Worm (Caenorhabditis elegans): ENCODE results near the gene dnj-15.

DNA sequence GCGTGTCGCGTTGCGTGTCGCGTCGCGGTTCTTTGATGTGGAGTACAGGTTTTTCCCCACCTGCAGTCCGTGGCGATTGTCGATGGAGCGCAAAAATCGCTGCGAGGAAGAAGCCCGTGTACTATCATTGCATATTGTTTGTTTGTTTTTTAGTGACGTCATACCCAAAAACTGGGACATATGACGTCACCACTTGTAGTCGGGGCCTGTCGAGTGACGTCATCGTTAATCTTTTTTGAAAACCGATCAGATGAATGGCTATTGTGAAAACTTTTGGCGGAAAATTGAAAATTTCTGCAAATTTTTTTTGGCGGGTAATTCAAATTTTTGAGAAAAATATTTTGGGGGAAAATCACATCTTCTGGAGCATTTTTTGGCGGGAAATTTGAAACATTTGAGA lies 8.9 kb upstream of the dnj-15 start:
- TF ChIP-seq med-1 (GFP tag; optimal IDR thresholded peaks at IDR 0.05; ENCODE audit: insufficient read depth) (no peak), klf-2 (GFP tag; conservative IDR thresholded peaks at IDR 0.05) (no peak), flt-1 (GFP tag; IDR thresholded peaks at IDR 0.05) (no peak), T22C8.4 (GFP tag; IDR thresholded peaks at IDR 0.05) (no peak), ref-1 (GFP tag; conservative IDR thresholded peaks at IDR 0.05) (no peak), cog-1 (tag; optimal IDR thresholded peaks at IDR 0.05) (no peak), tab-1 (GFP tag; IDR thresholded peaks at IDR 0.05) (no peak), ztf-29 (GFP tag; IDR thresholded peaks at IDR 0.05) (no peak)

Data from whole organism, midembryonic.